Worm (Caenorhabditis elegans) whole organism, young adult: ENCODE results near the gene gbb-2.
A peak's percentile ranks its signal among the peaks of the same experiment; 100 is the strongest.

Experiments
- B0336.3 ChIP-seq: fragments of 200-800 bp; sonication (Bioruptor generic); IDR thresholded peaks from 2 replicates; pipeline ENCODE4 v1.3.6; 2022; ENCODE audit warnings: missing genetic modification characterization, missing compliant biosample characterization
- C06A6.2 ChIP-seq: fragments of 200-800 bp; sonication (Bioruptor generic); conservative IDR thresholded peaks from 2 replicates; pipeline ENCODE4 v1.3.6; 2022; ENCODE audit warnings: missing genetic modification characterization, missing compliant biosample characterization
- C17E4.6 ChIP-seq: fragments of 200-800 bp; sonication (Bioruptor generic); IDR thresholded peaks from 2 replicates; pipeline ENCODE4 v1.3.6; 2022; ENCODE audit warnings: missing genetic modification reagents, missing genetic modification characterization, missing compliant biosample characterization
- D2030.7 ChIP-seq: fragments of 200-800 bp; sonication (Bioruptor generic); IDR thresholded peaks from 2 replicates; pipeline ENCODE4 v1.3.6; 2022; ENCODE audit warnings: missing genetic modification reagents, missing genetic modification characterization, missing compliant biosample characterization
- F10E7.11 ChIP-seq: sonication (generic microtip); optimal IDR thresholded peaks from 2 replicates; lab custom pipeline; 2017; ENCODE audit warnings: mild to moderate bottlenecking, missing genetic modification characterization, moderate library complexity, missing compliant biosample characterization
- F33H1.4 ChIP-seq: fragments of 200-800 bp; sonication (Bioruptor generic); IDR thresholded peaks from 2 replicates; pipeline ENCODE4 v1.3.6; 2022; ENCODE audit warnings: missing genetic modification reagents, missing genetic modification characterization, missing compliant biosample characterization
- F39B2.1 ChIP-seq: fragments of 200-800 bp; sonication (Bioruptor generic); IDR thresholded peaks from 2 replicates; pipeline ENCODE4 v1.3.6; 2022; ENCODE audit warnings: missing genetic modification reagents, missing genetic modification characterization, missing compliant biosample characterization
- F49E8.2 ChIP-seq: sonication (generic microtip); optimal IDR thresholded peaks from 3 replicates; lab custom pipeline; 2017; ENCODE audit warnings: missing genetic modification characterization, mild to moderate bottlenecking, missing compliant biosample characterization, antibody characterized with exemption, moderate library complexity; ENCODE audit not compliant: insufficient read depth
- F52B5.7 ChIP-seq: sonication (generic microtip); optimal IDR thresholded peaks from 2 replicates; lab custom pipeline; 2016; ENCODE audit warnings: mild to moderate bottlenecking, missing genetic modification characterization, missing compliant biosample characterization
- F57A8.1 ChIP-seq: fragments of 200-800 bp; sonication (Bioruptor generic); optimal IDR thresholded peaks from 2 replicates; lab custom pipeline; 2018; ENCODE audit warnings: mild to moderate bottlenecking, missing genetic modification characterization, moderate library complexity, missing compliant biosample characterization
- F57C9.4 ChIP-seq: sonication (generic microtip); optimal IDR thresholded peaks from 2 replicates; lab custom pipeline; 2017; ENCODE audit warnings: mild to moderate bottlenecking, missing genetic modification characterization, missing compliant biosample characterization
- T07F8.4 ChIP-seq: sonication (generic microtip); optimal IDR thresholded peaks from 2 replicates; lab custom pipeline; 2016; ENCODE audit warnings: mild to moderate bottlenecking, missing genetic modification characterization, moderate library complexity, missing compliant biosample characterization
- T26A5.8 ChIP-seq: sonication (generic microtip); optimal IDR thresholded peaks from 2 replicates; lab custom pipeline; 2016; ENCODE audit warnings: missing genetic modification characterization, missing compliant biosample characterization
- akir-1 ChIP-seq: fragments of 200-800 bp; sonication (Bioruptor generic); optimal IDR thresholded peaks from 2 replicates; lab custom pipeline; 2018; ENCODE audit warnings: mild to moderate bottlenecking, missing genetic modification characterization, moderate library complexity, missing compliant biosample characterization
- athp-1 ChIP-seq: sonication (generic microtip); optimal IDR thresholded peaks from 2 replicates; lab custom pipeline; 2017; ENCODE audit warnings: mild to moderate bottlenecking, missing genetic modification characterization, missing compliant biosample characterization
- bed-2 ChIP-seq: fragments of 200-800 bp; sonication (Bioruptor generic); IDR thresholded peaks from 2 replicates; pipeline ENCODE4 v1.3.6; 2022; ENCODE audit warnings: missing genetic modification reagents, missing genetic modification characterization, missing compliant biosample characterization
- ccch-3 ChIP-seq: fragments of 200-800 bp; sonication (Bioruptor generic); optimal IDR thresholded peaks from 2 replicates; lab custom pipeline; 2018; ENCODE audit warnings: mild to moderate bottlenecking, missing genetic modification characterization, missing compliant biosample characterization
- cebp-2 ChIP-seq: fragments of 200-800 bp; sonication (Bioruptor generic); IDR thresholded peaks from 2 replicates; pipeline ENCODE4 v1.3.6; 2022; ENCODE audit warnings: missing genetic modification characterization, missing compliant biosample characterization
- ceh-100 ChIP-seq: fragments of 200-800 bp; sonication (Bioruptor generic); IDR thresholded peaks from 2 replicates; pipeline ENCODE4 v1.3.6; 2022; ENCODE audit warnings: missing genetic modification reagents, missing genetic modification characterization, missing compliant biosample characterization
- ceh-27 ChIP-seq: fragments of 200-800 bp; sonication (Bioruptor generic); optimal IDR thresholded peaks from 2 replicates; lab custom pipeline; 2018; ENCODE audit warnings: mild to moderate bottlenecking, missing genetic modification characterization, moderate library complexity, missing compliant biosample characterization
- ceh-40 ChIP-seq: fragments of 200-800 bp; sonication (Bioruptor generic); IDR thresholded peaks from 2 replicates; pipeline ENCODE4 v1.3.6; 2022; ENCODE audit warnings: missing genetic modification characterization, missing compliant biosample characterization
- ceh-58 ChIP-seq: fragments of 200-800 bp; sonication (Bioruptor generic); IDR thresholded peaks from 2 replicates; pipeline ENCODE4 v1.3.6; 2022; ENCODE audit warnings: missing genetic modification characterization, missing compliant biosample characterization
- ceh-91 ChIP-seq: fragments of 200-800 bp; sonication (Bioruptor generic); IDR thresholded peaks from 2 replicates; pipeline ENCODE4 v1.3.6; 2022; ENCODE audit warnings: missing genetic modification reagents, missing genetic modification characterization, missing compliant biosample characterization
- dpff-1 ChIP-seq: sonication (generic microtip); optimal IDR thresholded peaks from 2 replicates; lab custom pipeline; 2017; ENCODE audit warnings: mild to moderate bottlenecking, missing genetic modification characterization, missing compliant biosample characterization
- dpl-1 ChIP-seq: fragments of 150-350 bp; optimal IDR thresholded peaks from 2 replicates; lab custom pipeline; 2014; ENCODE audit warnings: missing biosample characterization, missing genetic modification reagents, missing genetic modification characterization
- egl-18 ChIP-seq: fragments of 200-800 bp; sonication (Bioruptor generic); IDR thresholded peaks from 2 replicates; pipeline ENCODE4 v1.3.6; 2022; ENCODE audit warnings: missing genetic modification reagents, missing genetic modification characterization, missing compliant biosample characterization
- fkh-3 ChIP-seq: sonication (generic microtip); optimal IDR thresholded peaks from 2 replicates; lab custom pipeline; 2016; ENCODE audit warnings: mild to moderate bottlenecking, missing genetic modification characterization, missing compliant biosample characterization
- hmg-1.2 ChIP-seq: fragments of 200-800 bp; sonication (Bioruptor generic); IDR thresholded peaks from 2 replicates; pipeline ENCODE4 v1.3.6; 2022; ENCODE audit warnings: missing genetic modification reagents, missing genetic modification characterization, missing compliant biosample characterization
- hsf-1 ChIP-seq: fragments of 200-800 bp; sonication (Bioruptor generic); IDR thresholded peaks from 2 replicates; pipeline ENCODE4 v1.3.6; 2022; ENCODE audit warnings: missing genetic modification reagents, missing genetic modification characterization, missing compliant biosample characterization
- lin-26 ChIP-seq: fragments of 200-800 bp; sonication (Bioruptor generic); IDR thresholded peaks from 2 replicates; pipeline ENCODE4 v1.3.6; 2022; ENCODE audit warnings: missing genetic modification reagents, missing genetic modification characterization, missing compliant biosample characterization
- lin-35 ChIP-seq, 3 experiments: fragments of 150-350 bp in 2 of 3; sonication (generic microtip) in 1 of 3; optimal IDR thresholded peaks; 2 replicates each; lab custom pipeline; 2014 to 2018; ENCODE audit warnings: missing biosample characterization in 3 of 3, missing genetic modification characterization in 3 of 3, missing genetic modification reagents in 3 of 3
- lin-54 ChIP-seq: fragments of 200-800 bp; sonication (Bioruptor generic); optimal IDR thresholded peaks from 2 replicates; lab custom pipeline; 2018; ENCODE audit warnings: mild to moderate bottlenecking, missing genetic modification characterization, missing compliant biosample characterization
- madf-8 ChIP-seq: fragments of 200-800 bp; sonication (Bioruptor generic); conservative IDR thresholded peaks from 2 replicates; pipeline ENCODE4 v1.3.6; 2022; ENCODE audit warnings: missing genetic modification reagents, missing genetic modification characterization, missing compliant biosample characterization
- mcd-1 ChIP-seq: fragments of 200-800 bp; sonication (Bioruptor generic); IDR thresholded peaks from 2 replicates; pipeline ENCODE4 v1.3.6; 2022; ENCODE audit warnings: missing genetic modification reagents, missing genetic modification characterization, missing compliant biosample characterization
- mxl-1 ChIP-seq: sonication (generic microtip); optimal IDR thresholded peaks from 2 replicates; lab custom pipeline; 2016; ENCODE audit warnings: missing genetic modification characterization, missing compliant biosample characterization
- nfya-1 ChIP-seq: sonication (generic microtip); optimal IDR thresholded peaks from 2 replicates; lab custom pipeline; 2017; ENCODE audit warnings: antibody characterized with exemption, missing compliant biosample characterization, missing genetic modification characterization, borderline replicate concordance; ENCODE audit not compliant: insufficient read depth
- nfya-2 ChIP-seq: fragments of 200-800 bp; sonication (Bioruptor generic); IDR thresholded peaks from 2 replicates; pipeline ENCODE4 v1.3.6; 2022; ENCODE audit warnings: missing genetic modification reagents, missing genetic modification characterization, missing compliant biosample characterization
- nhr-27 ChIP-seq: fragments of 200-800 bp; sonication (Bioruptor generic); optimal IDR thresholded peaks from 2 replicates; lab custom pipeline; 2018; ENCODE audit warnings: mild to moderate bottlenecking, missing genetic modification characterization, moderate library complexity, missing compliant biosample characterization
- pbrm-1 ChIP-seq: fragments of 200-800 bp; sonication (Bioruptor generic); IDR thresholded peaks from 2 replicates; pipeline ENCODE4 v1.3.6; 2022; ENCODE audit warnings: missing genetic modification reagents, missing genetic modification characterization, missing compliant biosample characterization
- pha-4 ChIP-seq: fragments of 150-350 bp; sonication (generic microtip); optimal IDR thresholded peaks from 2 replicates; lab custom pipeline; 2014; ENCODE audit warnings: missing biosample characterization, missing genetic modification reagents, missing genetic modification characterization
- rcor-1 ChIP-seq: fragments of 200-800 bp; sonication (Bioruptor generic); IDR thresholded peaks from 2 replicates; pipeline ENCODE4 v1.3.6; 2022; ENCODE audit warnings: missing genetic modification reagents, missing genetic modification characterization, missing compliant biosample characterization
- repo-1 ChIP-seq: sonication (generic microtip); optimal IDR thresholded peaks from 2 replicates; lab custom pipeline; 2017; ENCODE audit warnings: mild to moderate bottlenecking, missing genetic modification characterization, missing compliant biosample characterization
- snpc-1.3 ChIP-seq: sonication (generic microtip); optimal IDR thresholded peaks from 2 replicates; lab custom pipeline; 2017; ENCODE audit warnings: missing genetic modification characterization, mild to moderate bottlenecking, missing compliant biosample characterization, antibody characterized with exemption, moderate library complexity, missing genotype, missing genetic modification reagents; ENCODE audit not compliant: insufficient read depth
- tlf-1 ChIP-seq: fragments of 200-800 bp; sonication (Bioruptor generic); optimal IDR thresholded peaks from 2 replicates; lab custom pipeline; 2018; ENCODE audit warnings: mild to moderate bottlenecking, missing genetic modification characterization, missing compliant biosample characterization
- unc-130 ChIP-seq: sonication (generic microtip); optimal IDR thresholded peaks from 2 replicates; lab custom pipeline; 2016; ENCODE audit warnings: missing genetic modification reagents, missing genetic modification characterization, missing compliant biosample characterization
- ztf-18 ChIP-seq: sonication (generic microtip); optimal IDR thresholded peaks from 2 replicates; lab custom pipeline; 2016; ENCODE audit warnings: missing genotype, mild to moderate bottlenecking, missing genetic modification characterization, missing compliant biosample characterization
- ztf-26 ChIP-seq: sonication (generic microtip); optimal IDR thresholded peaks from 2 replicates; lab custom pipeline; 2017; ENCODE audit warnings: missing genetic modification characterization, missing compliant biosample characterization
- ztf-28 ChIP-seq: fragments of 200-800 bp; sonication (Bioruptor generic); IDR thresholded peaks from 2 replicates; pipeline ENCODE4 v1.3.6; 2022; ENCODE audit warnings: missing genetic modification reagents, missing genetic modification characterization, missing compliant biosample characterization

The gbb-2 gene

ce11 chrIV:4445711-4446290 is 60.7 kb downstream of the gbb-2 start, which contains the start of the genes wapl-1 and htz-1:
TSS of gene wapl-1 (minus strand) at chrIV:4445740.
TSS of gene htz-1 (plus strand) at chrIV:4446216.
- TF ChIP-seq F39B2.1 (peak; percentile 81; the same call in 1 of the 2 replicates), ztf-18 (tag; lab: Kevin White, UChicago) (peak; percentile 79), nfya-1 (tag; lab: Kevin White, UChicago) (no peak), ceh-100 (GFP tag; lab: Robert Waterston, UW) (peak; percentile 81), repo-1 (peak; percentile 80), akir-1 (GFP tag; lab: Kevin White, UChicago) (peak; percentile 54), mcd-1 (GFP tag; lab: Robert Waterston, UW) (peak; percentile 93), cebp-2 (GFP tag; lab: Robert Waterston, UW) (peak; percentile 72; the same call in 1 of the 2 replicates), dpl-1 (GFP tag; lab: Kevin White, UChicago) (peak; percentile 89), lin-35 (GFP tag; optimal IDR thresholded peaks at IDR 0.05; lab: Kevin White, UChicago) (peak; percentile 54 to 94 (median 76)), dpff-1 (tag; lab: Kevin White, UChicago) (no peak), ccch-3 (GFP tag; lab: Kevin White, UChicago) (no peak), T07F8.4 (no peak), B0336.3 (peak; percentile 88), nfya-2 (GFP tag; lab: Robert Waterston, UW) (no peak), nhr-27 (tag; lab: Kevin White, UChicago) (no peak), F52B5.7 (tag; lab: Kevin White, UChicago) (peak; percentile 50), pbrm-1 (GFP tag; lab: Robert Waterston, UW) (peak; percentile 94), F57A8.1 (no peak), lin-54 (GFP tag; lab: Kevin White, UChicago) (peak; percentile 95), D2030.7 (peak; percentile 94), pha-4 (peak; percentile 88), bed-2 (GFP tag; lab: Robert Waterston, UW) (no peak), hsf-1 (GFP tag; lab: Robert Waterston, UW) (peak; percentile 85), F49E8.2 (tag; lab: Kevin White, UChicago) (peak; percentile 78), ceh-27 (GFP tag; lab: Kevin White, UChicago) (peak; percentile 94), tlf-1 (GFP tag; lab: Kevin White, UChicago) (peak; percentile 96), T26A5.8 (tag; lab: Kevin White, UChicago) (no peak), mxl-1 (tag; lab: Kevin White, UChicago) (no peak), rcor-1 (GFP tag; lab: Robert Waterston, UW) (peak; percentile 92), ceh-58 (GFP tag; lab: Robert Waterston, UW) (no peak), hmg-1.2 (GFP tag; lab: Robert Waterston, UW) (peak; percentile 81), F10E7.11 (tag; lab: Kevin White, UChicago) (no peak), egl-18 (no peak), ceh-91 (GFP tag; lab: Robert Waterston, UW) (peak; percentile 93), C17E4.6 (GFP tag; lab: Robert Waterston, UW) (peak; percentile 82; the same call in 1 of the 2 replicates), fkh-3 (tag; lab: Kevin White, UChicago) (no peak), ztf-28 (GFP tag; lab: Robert Waterston, UW) (0 out of 2 replicates have a peak, but pooled peaks have one; percentile 66), athp-1 (tag; lab: Kevin White, UChicago) (peak; percentile 65), F57C9.4 (tag; lab: Kevin White, UChicago) (peak; percentile 25), lin-26 (GFP tag; lab: Robert Waterston, UW) (no peak), madf-8 (GFP tag; lab: Robert Waterston, UW) (peak; percentile 84), snpc-1.3 (tag; lab: Kevin White, UChicago) (peak; percentile 79), ceh-40 (GFP tag; lab: Robert Waterston, UW) (no peak), C06A6.2 (GFP tag; lab: Robert Waterston, UW) (peak; percentile 85), ztf-26 (tag; lab: Kevin White, UChicago) (peak; percentile 71), unc-130 (GFP tag; lab: Kevin White, UChicago) (peak; percentile 74), F33H1.4 (GFP tag; lab: Robert Waterston, UW) (peak; percentile 99)
